Fruit fly (Drosophila melanogaster): Measurements from ENCODE around the gene CG42831.

Gene CG42831

dm6 chr3L:10857515-10858023 lies 43.0 kb downstream of the CG42831 start (continued):
- TF ChIP-seq Sry-β (GFP tag; optimal IDR thresholded peaks at IDR 0.05) (no peak), CG30431 (GFP tag; optimal IDR thresholded peaks at IDR 0.05) (no peak), sqz (GFP tag; optimal IDR thresholded peaks at IDR 0.05) (peak; percentile 39), Ptx1 (GFP tag; IDR thresholded peaks at IDR 0.05) (0 out of 2 replicates have a peak, but pooled peaks have one; percentile 17), gsb (GFP tag; IDR thresholded peaks at IDR 0.05) (0 out of 2 replicates have a peak, but pooled peaks have one; percentile 11), Sry-δ (GFP tag; optimal IDR thresholded peaks at IDR 0.05) (no peak), HLH4C (GFP tag; IDR thresholded peaks at IDR 0.05; ENCODE audit: partially characterized antibody) (peak; percentile 29; the same call in 1 of the 3 replicates)

dm6 chr3L:10858569-10858968 lies 44.0 kb downstream of the CG42831 start:
- TF ChIP-seq gcm (GFP tag; optimal IDR thresholded peaks at IDR 0.05) (peak; percentile 1), Vsx1 (GFP tag; optimal IDR thresholded peaks at IDR 0.05) (no peak), Dad (GFP tag; optimal IDR thresholded peaks at IDR 0.05) (peak; percentile 31), chif (GFP tag; optimal IDR thresholded peaks at IDR 0.05) (peak; percentile 18), chn (GFP tag; optimal IDR thresholded peaks at IDR 0.05) (peak; percentile 11), bab2 (GFP tag; optimal IDR thresholded peaks at IDR 0.05) (peak; percentile 43), CG17385 (GFP tag; optimal IDR thresholded peaks at IDR 0.05) (peak; percentile 83), crp (GFP tag; optimal IDR thresholded peaks at IDR 0.05) (peak in 1 of 2 experiments; percentile 48), ara (GFP tag; IDR thresholded peaks at IDR 0.05) (no peak; the same call in 1 of the 2 replicates), CG4424 (GFP tag; optimal IDR thresholded peaks at IDR 0.05) (peak; percentile 18), CG1832 (GFP tag; optimal IDR thresholded peaks at IDR 0.05) (peak; percentile 57), CG6791 (GFP tag; IDR thresholded peaks at IDR 0.05; ENCODE audit: partially characterized antibody) (no peak), CG2202 (tag; optimal IDR thresholded peaks at IDR 0.05) (peak; percentile 31), chm (GFP tag; IDR thresholded peaks at IDR 0.05) (peak; percentile 74), CG11504 (tag; optimal IDR thresholded peaks at IDR 0.05) (peak; percentile 5), sens-2 (GFP tag; IDR thresholded peaks at IDR 0.05) (no peak), sna (GFP tag; IDR thresholded peaks at IDR 0.05; ENCODE audit: partially characterized antibody) (no peak), zfh1 (GFP tag; IDR thresholded peaks at IDR 0.05) (0 out of 3 replicates have a peak, but pooled peaks have one; percentile 41), CG12104 (GFP tag; optimal IDR thresholded peaks at IDR 0.05) (peak; percentile 1), CG4360 (GFP tag; IDR thresholded peaks at IDR 0.05) (peak; percentile 69; the same call in 1 of the 2 replicates), sqz (GFP tag; optimal IDR thresholded peaks at IDR 0.05) (peak; percentile 24), CG11398 (GFP tag; optimal IDR thresholded peaks at IDR 0.05) (peak; percentile 50), CG12299 (tag; optimal IDR thresholded peaks at IDR 0.05) (peak; percentile 15), CG8388 (GFP tag; optimal IDR thresholded peaks at IDR 0.05) (peak; percentile 1), NFAT (GFP tag; IDR thresholded peaks at IDR 0.05) (no peak), CG1602 (GFP tag; optimal IDR thresholded peaks at IDR 0.05) (peak; percentile 15), CG4707 (GFP tag; optimal IDR thresholded peaks at IDR 0.05) (peak; percentile 15), CG33557 (GFP tag; optimal IDR thresholded peaks at IDR 0.05) (peak; percentile 38), Asciz (GFP tag; optimal IDR thresholded peaks at IDR 0.05) (peak; percentile 47), cg (GFP tag; optimal IDR thresholded peaks at IDR 0.05) (peak; percentile 15), CG15479 (GFP tag; optimal IDR thresholded peaks at IDR 0.05) (peak; percentile 84), CG2875 (GFP tag; optimal IDR thresholded peaks at IDR 0.05) (peak; percentile 46), nerfin-1 (tag; optimal IDR thresholded peaks at IDR 0.05) (peak; percentile 48), Scr (GFP tag; IDR thresholded peaks at IDR 0.05; ENCODE audit: partially characterized antibody) (no peak), lola (GFP tag; optimal IDR thresholded peaks at IDR 0.05) (peak in 1 of 3 experiments; percentile 38), kah (GFP tag; optimal IDR thresholded peaks at IDR 0.05) (no peak), tll (GFP tag; optimal IDR thresholded peaks at IDR 0.05) (peak in 1 of 2 experiments; percentile 69), sob (GFP tag; IDR thresholded peaks at IDR 0.05) (no peak), CG1233 (GFP tag; optimal IDR thresholded peaks at IDR 0.05) (peak; percentile 36), Nf-YC (tag; optimal IDR thresholded peaks at IDR 0.05) (no peak), CG2678 (tag; optimal IDR thresholded peaks at IDR 0.05) (no peak)

Measured in whole organism, embryonic.